Fruit fly (Drosophila melanogaster) whole organism, embryonic: ENCODE results near the gene CG16903.

ENCODE experiments used
- ATbp ChIP-seq: fragments of 200-800 bp; sonication (Bioruptor generic); optimal IDR thresholded peaks from 2 replicates; lab custom pipeline; 2017; ENCODE audit warnings: missing biosample characterization, mild to moderate bottlenecking, missing genetic modification characterization, missing genetic modification reagents
- Asciz ChIP-seq: fragments of 200-800 bp; sonication (Bioruptor generic); optimal IDR thresholded peaks from 2 replicates; lab custom pipeline; 2017; ENCODE audit warnings: missing biosample characterization, mild to moderate bottlenecking, missing genetic modification characterization, missing genetic modification reagents
- Bgb ChIP-seq: fragments of 200-800 bp; sonication (Bioruptor generic); IDR thresholded peaks from 2 replicates; pipeline ENCODE4 v1.3.6; 2022; ENCODE audit warnings: missing biosample characterization, missing genetic modification characterization; ENCODE audit not compliant: partially characterized antibody
- CG10274 ChIP-seq: fragments of 200-800 bp; sonication (Bioruptor generic); optimal IDR thresholded peaks from 3 replicates; lab custom pipeline; 2017; ENCODE audit warnings: missing biosample characterization, mild to moderate bottlenecking, missing genetic modification characterization
- CG10979 ChIP-seq: fragments of 200-800 bp; sonication (Bioruptor generic); optimal IDR thresholded peaks from 2 replicates; lab custom pipeline; 2018; ENCODE audit warnings: missing biosample characterization, mild to moderate bottlenecking, missing genetic modification characterization, moderate library complexity
- CG11398 ChIP-seq: fragments of 200-800 bp; sonication (Bioruptor generic); optimal IDR thresholded peaks from 2 replicates; lab custom pipeline; 2016; ENCODE audit warnings: missing biosample characterization, missing genetic modification characterization
- CG13123 ChIP-seq: fragments of 200-800 bp; sonication (Bioruptor generic); optimal IDR thresholded peaks from 2 replicates; lab custom pipeline; 2016; ENCODE audit warnings: missing biosample characterization, missing genetic modification characterization
- CG13287 ChIP-seq: fragments of 200-800 bp; sonication (Bioruptor generic); IDR thresholded peaks from 2 replicates; pipeline ENCODE4 v1.3.6; 2022; ENCODE audit warnings: missing biosample characterization, missing genetic modification characterization; ENCODE audit not compliant: partially characterized antibody
- CG14860 ChIP-seq: fragments of 200-800 bp; sonication (Bioruptor generic); IDR thresholded peaks from 3 replicates; pipeline ENCODE4 v1.3.6; 2022; ENCODE audit warnings: missing biosample characterization, missing genetic modification characterization; ENCODE audit not compliant: partially characterized antibody
- CG14965 ChIP-seq: fragments of 200-800 bp; sonication (Bioruptor generic); optimal IDR thresholded peaks from 2 replicates; lab custom pipeline; 2016; ENCODE audit warnings: missing biosample characterization, missing genetic modification characterization, borderline replicate concordance
- CG17328 ChIP-seq: fragments of 200-800 bp; sonication (Bioruptor generic); IDR thresholded peaks from 2 replicates; pipeline ENCODE4 v1.3.6; 2022; ENCODE audit warnings: missing biosample characterization, missing genetic modification characterization
- CG17361 ChIP-seq: fragments of 200-800 bp; sonication (Bioruptor generic); IDR thresholded peaks from 3 replicates; pipeline ENCODE4 v1.3.6; 2022; ENCODE audit warnings: missing biosample characterization, missing genetic modification characterization
- CG17802 ChIP-seq: fragments of 200-800 bp; sonication (Bioruptor generic); optimal IDR thresholded peaks from 2 replicates; lab custom pipeline; 2018; ENCODE audit warnings: missing biosample characterization, mild to moderate bottlenecking, missing genetic modification characterization, moderate library complexity
- CG17912 ChIP-seq: fragments of 200-800 bp; sonication (Bioruptor generic); optimal IDR thresholded peaks from 2 replicates; lab custom pipeline; 2018; ENCODE audit warnings: missing biosample characterization, mild to moderate bottlenecking, missing genetic modification characterization
- CG3726 ChIP-seq: fragments of 200-800 bp; sonication (Bioruptor generic); IDR thresholded peaks from 3 replicates; pipeline ENCODE4, ENCODE4 v1.3.6; 2022; ENCODE audit warnings: missing biosample characterization, missing genetic modification characterization
- CG4707 ChIP-seq: fragments of 200-800 bp; sonication (Bioruptor generic); optimal IDR thresholded peaks from 2 replicates; lab custom pipeline; 2018; ENCODE audit warnings: missing biosample characterization, mild to moderate bottlenecking, missing genetic modification characterization, moderate library complexity
- CG7839 ChIP-seq: fragments of 200-800 bp; sonication (Bioruptor generic); optimal IDR thresholded peaks from 3 replicates; lab custom pipeline; 2018; ENCODE audit warnings: missing biosample characterization, mild to moderate bottlenecking, missing genetic modification characterization, moderate library complexity
- CG8290 ChIP-seq, 3 experiments: fragments of 200-800 bp; sonication (Bioruptor generic); optimal IDR thresholded peaks; 2 replicates each; lab custom pipeline; 2016 to 2019; ENCODE audit warnings: missing biosample characterization in 3 of 3, missing genetic modification characterization in 3 of 3, mild to moderate bottlenecking in 2 of 3, moderate library complexity in 1 of 3
- CG8359 ChIP-seq: fragments of 200-800 bp; sonication (Bioruptor generic); optimal IDR thresholded peaks from 2 replicates; lab custom pipeline; 2017; ENCODE audit warnings: missing biosample characterization, mild to moderate bottlenecking, missing genetic modification characterization, borderline replicate concordance
- CG8388 ChIP-seq: fragments of 200-800 bp; sonication (Bioruptor generic); optimal IDR thresholded peaks from 2 replicates; lab custom pipeline; 2019; ENCODE audit warnings: missing biosample characterization, mild to moderate bottlenecking, missing genetic modification characterization, moderate library complexity
- CG8765 ChIP-seq: fragments of 200-800 bp; sonication (Bioruptor generic); IDR thresholded peaks from 2 replicates; pipeline ENCODE4 v1.3.6; 2022; ENCODE audit warnings: missing biosample characterization, missing genetic modification characterization
- CG9727 ChIP-seq: fragments of 200-800 bp; sonication (Bioruptor generic); optimal IDR thresholded peaks from 3 replicates; lab custom pipeline; 2017; ENCODE audit warnings: missing biosample characterization, mild to moderate bottlenecking, missing genetic modification characterization
- CTCF ChIP-seq: fragments of 200-800 bp; sonication (Bioruptor generic); optimal IDR thresholded peaks from 2 replicates; lab custom pipeline; 2017; ENCODE audit warnings: missing biosample characterization, mild to moderate bottlenecking, missing genetic modification characterization, moderate library complexity
- Deaf1 ChIP-seq: fragments of 200-800 bp; optimal IDR thresholded peaks from 3 replicates; lab custom pipeline; 2019; ENCODE audit warnings: missing biosample characterization, mild to moderate bottlenecking, missing genetic modification characterization, moderate library complexity
- Dll ChIP-seq: fragments of 200-800 bp; sonication (Bioruptor generic); IDR thresholded peaks from 4 replicates; pipeline ENCODE4 v1.3.6; 2022; ENCODE audit warnings: missing biosample characterization, missing genetic modification characterization; ENCODE audit not compliant: partially characterized antibody
- Eip74EF ChIP-seq, 2 experiments: fragments of 200-800 bp in 1 of 2; fragments of >200 bp in 1 of 2; sonication (Bioruptor generic) in 1 of 2; optimal IDR thresholded peaks; 2 replicates each; lab custom pipeline; 2017 to 2019; ENCODE audit warnings: missing biosample characterization in 2 of 2, missing genetic modification characterization in 2 of 2, mild to moderate bottlenecking in 1 of 2, moderate library complexity in 1 of 2
- Gsc ChIP-seq: fragments of 200-800 bp; sonication (Bioruptor generic); IDR thresholded peaks from 2 replicates; pipeline ENCODE4 v1.3.6; 2022; ENCODE audit warnings: missing biosample characterization, missing genetic modification characterization
- HLHmδ ChIP-seq: fragments of 200-800 bp; sonication (Bioruptor generic); optimal IDR thresholded peaks from 2 replicates; lab custom pipeline; 2018; ENCODE audit warnings: missing biosample characterization, mild to moderate bottlenecking, missing genetic modification characterization, moderate library complexity
- Mrtf ChIP-seq: fragments of 200-800 bp; sonication (Bioruptor generic); IDR thresholded peaks from 3 replicates; pipeline ENCODE4 v1.3.6; 2022; ENCODE audit warnings: missing biosample characterization, missing genetic modification characterization
- Nf-YB ChIP-seq: fragments of 200-800 bp; sonication (Bioruptor generic); optimal IDR thresholded peaks from 3 replicates; lab custom pipeline; 2019; ENCODE audit warnings: missing biosample characterization, mild to moderate bottlenecking, missing genetic modification characterization, moderate library complexity
- Spps ChIP-seq: fragments of 200-800 bp; sonication (Bioruptor generic); optimal IDR thresholded peaks from 2 replicates; lab custom pipeline; 2018; ENCODE audit warnings: missing biosample characterization, mild to moderate bottlenecking, missing genetic modification characterization
- bbx ChIP-seq: fragments of 200-800 bp; sonication (Bioruptor generic); IDR thresholded peaks from 2 replicates; pipeline ENCODE4 v1.3.6; 2022; ENCODE audit warnings: missing biosample characterization, missing genetic modification characterization; ENCODE audit not compliant: partially characterized antibody
- bigmax ChIP-seq: fragments of 200-800 bp; sonication (Bioruptor generic); optimal IDR thresholded peaks from 2 replicates; lab custom pipeline; 2018; ENCODE audit warnings: missing biosample characterization, mild to moderate bottlenecking, missing genetic modification characterization
- bowl ChIP-seq: fragments of 200-800 bp; sonication (Bioruptor generic); IDR thresholded peaks from 2 replicates; pipeline ENCODE4 v1.3.6; 2022; ENCODE audit warnings: missing biosample characterization, missing genetic modification characterization
- fru ChIP-seq: fragments of >200 bp; optimal IDR thresholded peaks from 2 replicates; lab custom pipeline; 2017
- grn ChIP-seq: fragments of 200-800 bp; sonication (Bioruptor generic); optimal IDR thresholded peaks from 3 replicates; lab custom pipeline; 2017; ENCODE audit warnings: missing biosample characterization, missing genetic modification characterization
- hb ChIP-seq: fragments of 200-800 bp; sonication (Bioruptor generic); IDR thresholded peaks from 3 replicates; pipeline ENCODE4 v1.3.6; 2022; ENCODE audit warnings: missing biosample characterization, missing genetic modification characterization; ENCODE audit not compliant: partially characterized antibody
- lbe ChIP-seq: fragments of 200-800 bp; sonication (Bioruptor generic); optimal IDR thresholded peaks from 2 replicates; lab custom pipeline; 2016; ENCODE audit warnings: missing biosample characterization, mild to moderate bottlenecking, missing genetic modification characterization
- lmd ChIP-seq: fragments of 200-800 bp; sonication (Bioruptor generic); IDR thresholded peaks from 2 replicates; pipeline ENCODE4 v1.3.6; 2022; ENCODE audit warnings: missing biosample characterization, missing genetic modification characterization
- maf-S ChIP-seq: fragments of 200-800 bp; sonication (Bioruptor generic); optimal IDR thresholded peaks from 2 replicates; lab custom pipeline; 2016; ENCODE audit warnings: missing biosample characterization, missing genetic modification characterization
- mirr ChIP-seq: fragments of 200-800 bp; sonication (Bioruptor generic); optimal IDR thresholded peaks from 3 replicates; lab custom pipeline; 2018; ENCODE audit warnings: missing biosample characterization, mild to moderate bottlenecking, missing genetic modification characterization
- phol ChIP-seq: fragments of 200-800 bp; sonication (Bioruptor generic); optimal IDR thresholded peaks from 3 replicates; lab custom pipeline; 2018; ENCODE audit warnings: missing biosample characterization, mild to moderate bottlenecking, missing genetic modification characterization, moderate library complexity
- pros ChIP-seq: fragments of 200-800 bp; sonication (Bioruptor generic); optimal IDR thresholded peaks from 3 replicates; lab custom pipeline; 2019; ENCODE audit warnings: missing biosample characterization, mild to moderate bottlenecking, missing genetic modification characterization, moderate library complexity
- ro ChIP-seq: fragments of 200-800 bp; sonication (Bioruptor generic); IDR thresholded peaks from 2 replicates; pipeline ENCODE4 v1.3.6; 2022; ENCODE audit warnings: missing biosample characterization, missing genetic modification characterization
- row ChIP-seq: fragments of 200-800 bp; sonication (Bioruptor generic); IDR thresholded peaks from 3 replicates; pipeline ENCODE4 v1.3.6; 2022; ENCODE audit warnings: missing biosample characterization, missing genetic modification characterization
- seq ChIP-seq: fragments of 200-800 bp; sonication (Bioruptor generic); IDR thresholded peaks from 2 replicates; pipeline ENCODE4 v1.3.6; 2022; ENCODE audit warnings: missing biosample characterization, missing genetic modification characterization
- slbo ChIP-seq: fragments of 200-800 bp; sonication (Bioruptor generic); IDR thresholded peaks from 2 replicates; pipeline ENCODE4 v1.3.6; 2022; ENCODE audit warnings: missing biosample characterization, missing genetic modification characterization
- tup ChIP-seq: fragments of 200-800 bp; sonication (Bioruptor generic); optimal IDR thresholded peaks from 2 replicates; lab custom pipeline; 2016; ENCODE audit warnings: missing biosample characterization, mild to moderate bottlenecking, missing genetic modification characterization, moderate library complexity
- wdn ChIP-seq: fragments of 200-800 bp; sonication (Bioruptor generic); IDR thresholded peaks from 2 replicates; pipeline ENCODE4 v1.3.6; 2022; ENCODE audit warnings: missing biosample characterization, missing genetic modification characterization
- z ChIP-seq: fragments of 200-800 bp; sonication (Bioruptor generic); IDR thresholded peaks from 3 replicates; pipeline ENCODE4 v1.3.6; 2022; ENCODE audit warnings: missing biosample characterization, missing genetic modification characterization

CG16903 gene

DNA sequence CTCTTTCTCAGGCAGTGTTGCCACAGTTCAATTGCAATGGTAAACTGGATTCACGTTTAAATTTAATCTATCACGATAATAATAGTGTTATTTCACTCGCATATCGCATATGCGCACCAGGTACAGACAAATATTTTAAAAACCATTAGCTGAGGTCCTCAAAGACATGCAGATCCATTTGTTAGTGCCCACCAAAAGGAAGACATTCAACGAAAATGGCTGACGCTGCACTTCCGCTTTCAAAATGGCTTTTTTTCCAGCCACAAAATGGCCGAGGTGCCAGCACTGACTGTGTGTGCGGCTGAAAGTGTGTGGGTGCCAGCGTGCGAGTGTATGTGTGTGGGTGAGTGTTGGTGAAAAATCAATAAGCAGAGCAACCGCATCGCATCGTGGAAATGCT lies 19.1 kb downstream of the CG16903 start (continued):
- TF ChIP-seq lmd (GFP tag; lab: Robert Waterston, UW) (0 out of 2 replicates have a peak, but pooled peaks have one; percentile 18), CG8359 (GFP tag; lab: Kevin White, UChicago) (peak; percentile 8), CG7839 (tag; lab: Kevin White, UChicago) (peak; percentile 51), mirr (peak; percentile 2), CG8388 (GFP tag; lab: Kevin White, UChicago) (peak; percentile 23), CG9727 (GFP tag; lab: Kevin White, UChicago) (peak; percentile 48), CG8765 (GFP tag; lab: Robert Waterston, UW) (no peak), grn (GFP tag; lab: Kevin White, UChicago) (no peak), CG14860 (GFP tag; lab: Robert Waterston, UW) (no peak), CG17802 (tag; lab: Kevin White, UChicago) (no peak), Gsc (GFP tag; lab: Robert Waterston, UW) (no peak), CG14965 (GFP tag; lab: Kevin White, UChicago) (no peak), Bgb (GFP tag; lab: Robert Waterston, UW) (no peak), CG10274 (GFP tag; lab: Kevin White, UChicago) (peak; percentile 8), fru (lab: Kevin White, UChicago) (no peak), CG17328 (GFP tag; lab: Robert Waterston, UW) (0 out of 2 replicates have a peak, but pooled peaks have one; percentile 15), CG13123 (no peak), ro (no peak), ATbp (peak; percentile 44), CG17912 (GFP tag; lab: Kevin White, UChicago) (peak; percentile 12), Deaf1 (peak; percentile 66), lbe (GFP tag; lab: Kevin White, UChicago) (no peak), wdn (GFP tag; lab: Robert Waterston, UW) (no peak), Nf-YB (GFP tag; lab: Kevin White, UChicago) (peak; percentile 18), HLHmδ (GFP tag; lab: Kevin White, UChicago) (peak; percentile 40), row (GFP tag; lab: Robert Waterston, UW) (peak; percentile 86), bbx (GFP tag; lab: Robert Waterston, UW) (no peak), Asciz (peak; percentile 54), Eip74EF (GFP tag; optimal IDR thresholded peaks at IDR 0.05; lab: Kevin White, UChicago) (peak in 1 of 2 experiments; percentile 91), bowl (GFP tag; lab: Robert Waterston, UW) (no peak), hb (no peak), Dll (GFP tag; lab: Robert Waterston, UW) (no peak), phol (peak; percentile 88), tup (GFP tag; lab: Kevin White, UChicago) (no peak), seq (GFP tag; lab: Robert Waterston, UW) (no peak), Mrtf (0 out of 3 replicates have a peak, but pooled peaks have one; percentile 17), CG8290 (GFP tag; optimal IDR thresholded peaks at IDR 0.05; lab: Kevin White, UChicago) (no peak), CG8290 (tag; optimal IDR thresholded peaks at IDR 0.05; lab: Kevin White, UChicago) (peak; percentile 21 to 53), bigmax (no peak), CG13287 (GFP tag; lab: Robert Waterston, UW) (no peak), slbo (GFP tag; lab: Robert Waterston, UW) (peak; percentile 35; the same call in 1 of the 2 replicates), maf-S (no peak), CG3726 (no peak), z (GFP tag; lab: Robert Waterston, UW) (no peak), pros (GFP tag; lab: Kevin White, UChicago) (no peak), CG10979 (tag; lab: Kevin White, UChicago) (peak; percentile 39), CG17361 (GFP tag; lab: Robert Waterston, UW) (no peak; the same call in 2 of the 3 replicates), CG4707 (GFP tag; lab: Kevin White, UChicago) (peak; percentile 8), CG11398 (GFP tag; lab: Kevin White, UChicago) (no peak), Spps (tag; lab: Kevin White, UChicago) (no peak), CTCF (GFP tag; lab: Kevin White, UChicago) (no peak)
